Worm (Caenorhabditis elegans) whole organism, mixed stage, embryonic: ENCODE results near the gene EEED8.4.

Source experiments
- blmp-1 ChIP-seq: fragments of 150-350 bp; optimal IDR thresholded peaks from 2 replicates; lab custom pipeline; 2014; ENCODE audit warnings: missing biosample characterization, missing genetic modification characterization
- cnd-1 ChIP-seq: fragments of 200-800 bp; sonication (Bioruptor generic); optimal IDR thresholded peaks from 2 replicates; lab custom pipeline; 2018; ENCODE audit warnings: mild to moderate bottlenecking, missing genetic modification characterization, missing compliant biosample characterization
- drap-1 ChIP-seq: fragments of 200-800 bp; sonication (Bioruptor generic); optimal IDR thresholded peaks from 3 replicates; lab custom pipeline; 2018; ENCODE audit warnings: mild to moderate bottlenecking, missing genetic modification characterization, missing compliant biosample characterization
- elt-3 ChIP-seq: fragments of 150-350 bp; optimal IDR thresholded peaks from 2 replicates; lab custom pipeline; 2014; ENCODE audit warnings: missing biosample characterization, missing genetic modification characterization
- lin-32 ChIP-seq: fragments of 200-800 bp; sonication (Bioruptor generic); optimal IDR thresholded peaks from 2 replicates; lab custom pipeline; 2018; ENCODE audit warnings: mild to moderate bottlenecking, missing genetic modification characterization, missing compliant biosample characterization
- mep-1 ChIP-seq: fragments of 150-350 bp; optimal IDR thresholded peaks from 2 replicates; lab custom pipeline; 2017; ENCODE audit warnings: missing biosample characterization, missing genetic modification reagents, missing genetic modification characterization, inconsistent platforms
- mls-2 ChIP-seq: sonication (generic microtip); optimal IDR thresholded peaks from 2 replicates; lab custom pipeline; 2016; ENCODE audit warnings: mild to moderate bottlenecking, missing genetic modification characterization, moderate library complexity, missing compliant biosample characterization
- pha-4 ChIP-seq: fragments of 150-350 bp; optimal IDR thresholded peaks from 2 replicates; lab custom pipeline; 2018; ENCODE audit warnings: missing biosample characterization, missing genetic modification reagents, missing genetic modification characterization
- sem-2 ChIP-seq: fragments of 200-800 bp; sonication (Bioruptor generic); optimal IDR thresholded peaks from 2 replicates; lab custom pipeline; 2018; ENCODE audit warnings: mild to moderate bottlenecking, missing genetic modification characterization, missing compliant biosample characterization
- unc-120 ChIP-seq: sonication (generic microtip); optimal IDR thresholded peaks from 2 replicates; lab custom pipeline; 2017; ENCODE audit warnings: missing genetic modification characterization, missing compliant biosample characterization; ENCODE audit not compliant: poor library complexity, severe bottlenecking
- unc-39 ChIP-seq: fragments of 150-350 bp; optimal IDR thresholded peaks from 2 replicates; lab custom pipeline; 2014; ENCODE audit warnings: missing biosample characterization, missing genetic modification characterization
- ztf-11 ChIP-seq: fragments of 150-350 bp; optimal IDR thresholded peaks from 2 replicates; lab custom pipeline; 2014; ENCODE audit warnings: missing biosample characterization, missing genetic modification characterization

ce11 chrII:5420947-5421614 lies 12.0 kb downstream of the EEED8.4 start, which contains the start of gene tofu-6:
- no peak for TF ChIP-seq elt-3
- no peak for TF ChIP-seq pha-4 (tag; lab: Kevin White, UChicago)
- TF ChIP-seq unc-120: no peak
- no peak for TF ChIP-seq mls-2 (tag; lab: Kevin White, UChicago)
- TF ChIP-seq mep-1 (tag; lab: Kevin White, UChicago): no peak
- TF ChIP-seq drap-1: no peak
- TF ChIP-seq unc-39 (tag; lab: Kevin White, UChicago): no peak
- TF ChIP-seq cnd-1: no peak
- TF ChIP-seq sem-2 (GFP tag; lab: Kevin White, UChicago): no peak
- no peak for TF ChIP-seq lin-32 (GFP tag; lab: Kevin White, UChicago)
- no peak for TF ChIP-seq ztf-11 (tag; lab: Kevin White, UChicago)
- no peak for TF ChIP-seq blmp-1 (tag; lab: Kevin White, UChicago)
